Worm (Caenorhabditis elegans) whole organism, L3 larva: Measurements from ENCODE around the gene coq-2.
A peak's percentile ranks its signal among the peaks of the same experiment; 100 is the strongest.

Experiments used
- R02D3.7 ChIP-seq: fragments of 150-350 bp; optimal IDR thresholded peaks from 2 replicates; lab custom pipeline; 2014; ENCODE audit warnings: missing biosample characterization, missing genetic modification characterization
- ZK546.5 ChIP-seq: sonication (generic microtip); optimal IDR thresholded peaks from 2 replicates; lab custom pipeline; 2017; ENCODE audit warnings: missing biosample characterization, missing genetic modification characterization
- aly-2 ChIP-seq: fragments of 150-350 bp; optimal IDR thresholded peaks from 2 replicates; lab custom pipeline; 2014; ENCODE audit warnings: missing biosample characterization, missing genetic modification characterization
- ama-1 ChIP-seq: fragments of 150-350 bp; optimal IDR thresholded peaks from 2 replicates; lab custom pipeline; 2018
- ceh-16 ChIP-seq: sonication (generic microtip); optimal IDR thresholded peaks from 2 replicates; lab custom pipeline; 2017; ENCODE audit warnings: missing biosample characterization, missing genetic modification characterization
- ceh-28 ChIP-seq: fragments of 150-350 bp; optimal IDR thresholded peaks from 2 replicates; lab custom pipeline; 2014; ENCODE audit warnings: missing biosample characterization, missing genetic modification reagents, missing genetic modification characterization
- ceh-82 ChIP-seq: fragments of 150-350 bp; optimal IDR thresholded peaks from 2 replicates; lab custom pipeline; 2014; ENCODE audit warnings: missing biosample characterization, missing genetic modification characterization
- ceh-9 ChIP-seq: sonication (generic microtip); optimal IDR thresholded peaks from 2 replicates; lab custom pipeline; 2018; ENCODE audit warnings: missing biosample characterization, missing genetic modification characterization
- daf-12 ChIP-seq: fragments of 150-350 bp; optimal IDR thresholded peaks from 2 replicates; lab custom pipeline; 2014; ENCODE audit warnings: missing biosample characterization, missing genetic modification reagents, missing genetic modification characterization
- egl-27 ChIP-seq: sonication (generic microtip); optimal IDR thresholded peaks from 4 replicates; lab custom pipeline; 2017; ENCODE audit warnings: missing biosample characterization, missing genetic modification reagents, missing genetic modification characterization
- egl-5 ChIP-seq: fragments of 150-350 bp; optimal IDR thresholded peaks from 2 replicates; lab custom pipeline; 2017; ENCODE audit warnings: missing biosample characterization, missing genetic modification reagents, missing genetic modification characterization, inconsistent platforms
- elt-1 ChIP-seq: fragments of 150-350 bp; optimal IDR thresholded peaks from 2 replicates; lab custom pipeline; 2014; ENCODE audit warnings: missing biosample characterization, missing genetic modification characterization
- elt-2 ChIP-seq: sonication (generic microtip); optimal IDR thresholded peaks from 2 replicates; lab custom pipeline; 2016; ENCODE audit warnings: missing genetic modification reagents, mild to moderate bottlenecking, missing genetic modification characterization, missing compliant biosample characterization
- elt-3 ChIP-seq, 3 experiments: fragments of 150-350 bp in 1 of 3; sonication (generic microtip) in 2 of 3; optimal IDR thresholded peaks; 2 replicates in 2 of 3; 4 replicates in 1 of 3; lab custom pipeline; 2014 to 2017; ENCODE audit warnings: missing biosample characterization in 3 of 3, missing genetic modification characterization in 3 of 3
- eor-1 ChIP-seq, 2 experiments: fragments of 150-350 bp; optimal IDR thresholded peaks; 2 replicates each; lab custom pipeline; 2014 to 2018; ENCODE audit warnings: missing biosample characterization in 2 of 2, missing genetic modification characterization in 2 of 2
- fkh-10 ChIP-seq: sonication (generic microtip); optimal IDR thresholded peaks from 2 replicates; lab custom pipeline; 2017; ENCODE audit warnings: missing biosample characterization, missing genetic modification reagents, missing genetic modification characterization
- fkh-2 ChIP-seq: fragments of 150-350 bp; optimal IDR thresholded peaks from 2 replicates; lab custom pipeline; 2014; ENCODE audit warnings: missing biosample characterization, missing genetic modification reagents, missing genetic modification characterization
- fos-1 ChIP-seq: fragments of 150-350 bp; optimal IDR thresholded peaks from 2 replicates; lab custom pipeline; 2014; ENCODE audit warnings: missing biosample characterization, missing genetic modification characterization
- hmg-11 ChIP-seq: sonication (generic microtip); optimal IDR thresholded peaks from 2 replicates; lab custom pipeline; 2016; ENCODE audit warnings: missing genetic modification characterization, missing compliant biosample characterization
- jun-1 ChIP-seq: fragments of 150-350 bp; optimal IDR thresholded peaks from 2 replicates; lab custom pipeline; 2014; ENCODE audit warnings: missing biosample characterization, missing genetic modification reagents, missing genetic modification characterization
- lin-15B ChIP-seq: fragments of 150-350 bp; optimal IDR thresholded peaks from 2 replicates; lab custom pipeline; 2014; ENCODE audit warnings: missing biosample characterization, missing genetic modification characterization
- lin-39 ChIP-seq: fragments of 150-350 bp; optimal IDR thresholded peaks from 2 replicates; lab custom pipeline; 2018; ENCODE audit warnings: missing biosample characterization, missing genetic modification reagents, missing genetic modification characterization
- lsy-12 ChIP-seq: sonication (generic microtip); optimal IDR thresholded peaks from 2 replicates; lab custom pipeline; 2016; ENCODE audit warnings: mild to moderate bottlenecking, missing genetic modification characterization, missing compliant biosample characterization
- nfya-1 ChIP-seq: sonication (generic microtip); optimal IDR thresholded peaks from 2 replicates; lab custom pipeline; 2017; ENCODE audit warnings: missing genetic modification characterization, mild to moderate bottlenecking, missing compliant biosample characterization, antibody characterized with exemption, moderate library complexity; ENCODE audit not compliant: insufficient read depth
- nhr-11 ChIP-seq: fragments of 150-350 bp; optimal IDR thresholded peaks from 2 replicates; lab custom pipeline; 2014; ENCODE audit warnings: missing biosample characterization, missing genetic modification characterization
- nhr-12 ChIP-seq: fragments of 150-350 bp; optimal IDR thresholded peaks from 2 replicates; lab custom pipeline; 2014; ENCODE audit warnings: missing biosample characterization, missing genetic modification characterization
- nhr-23 ChIP-seq: fragments of 150-350 bp; optimal IDR thresholded peaks from 2 replicates; lab custom pipeline; 2014; ENCODE audit warnings: missing biosample characterization, missing genetic modification reagents, missing genetic modification characterization
- nhr-237 ChIP-seq: fragments of 150-350 bp; optimal IDR thresholded peaks from 2 replicates; lab custom pipeline; 2014; ENCODE audit warnings: missing biosample characterization, missing genetic modification characterization
- nhr-25 ChIP-seq: sonication (generic microtip); optimal IDR thresholded peaks from 2 replicates; lab custom pipeline; 2017; ENCODE audit warnings: missing biosample characterization, missing genetic modification characterization
- nhr-28 ChIP-seq: fragments of 150-350 bp; optimal IDR thresholded peaks from 2 replicates; lab custom pipeline; 2014; ENCODE audit warnings: missing biosample characterization, missing genetic modification characterization
- nhr-43 ChIP-seq: sonication (generic microtip); optimal IDR thresholded peaks from 2 replicates; lab custom pipeline; 2016; ENCODE audit warnings: mild to moderate bottlenecking, missing genetic modification characterization, missing compliant biosample characterization; ENCODE audit not compliant: poor library complexity, severe bottlenecking
- nhr-67 ChIP-seq: fragments of 150-350 bp; optimal IDR thresholded peaks from 2 replicates; lab custom pipeline; 2014; ENCODE audit warnings: missing biosample characterization, missing genetic modification characterization
- nhr-76 ChIP-seq: fragments of 150-350 bp; sonication (generic microtip); optimal IDR thresholded peaks from 5 replicates; lab custom pipeline; 2014; ENCODE audit warnings: missing biosample characterization, missing genetic modification characterization
- nhr-77 ChIP-seq: fragments of 150-350 bp; optimal IDR thresholded peaks from 2 replicates; lab custom pipeline; 2014; ENCODE audit warnings: missing biosample characterization, missing genetic modification characterization
- pha-4 ChIP-seq: fragments of 150-350 bp; optimal IDR thresholded peaks from 2 replicates; lab custom pipeline; 2014; ENCODE audit warnings: missing biosample characterization, missing genetic modification reagents, missing genetic modification characterization
- pqm-1 ChIP-seq: fragments of 150-350 bp; optimal IDR thresholded peaks from 2 replicates; lab custom pipeline; 2017; ENCODE audit warnings: missing biosample characterization, missing genetic modification characterization, inconsistent platforms
- sea-2 ChIP-seq: fragments of 150-350 bp; sonication (generic microtip); optimal IDR thresholded peaks from 4 replicates; lab custom pipeline; 2014; ENCODE audit warnings: missing biosample characterization, missing genetic modification reagents, missing genetic modification characterization
- skn-1 ChIP-seq: fragments of 150-350 bp; optimal IDR thresholded peaks from 2 replicates; lab custom pipeline; 2014; ENCODE audit warnings: missing biosample characterization, missing genetic modification characterization
- snpc-4 ChIP-seq: fragments of 150-350 bp; optimal IDR thresholded peaks from 2 replicates; lab custom pipeline; 2014; ENCODE audit warnings: missing biosample characterization, missing genetic modification characterization
- tbx-2 ChIP-seq: sonication (generic microtip); optimal IDR thresholded peaks from 2 replicates; lab custom pipeline; 2016; ENCODE audit warnings: mild to moderate bottlenecking, missing genetic modification characterization, missing compliant biosample characterization
- unc-39 ChIP-seq: sonication (generic microtip); optimal IDR thresholded peaks from 4 replicates; lab custom pipeline; 2017; ENCODE audit warnings: missing biosample characterization, missing genetic modification characterization
- unc-62 ChIP-seq: fragments of 150-350 bp; sonication (generic microtip); optimal IDR thresholded peaks from 4 replicates; lab custom pipeline; 2014; ENCODE audit warnings: missing biosample characterization, missing genetic modification reagents, missing genetic modification characterization
- zag-1 ChIP-seq: fragments of 150-350 bp; optimal IDR thresholded peaks from 2 replicates; lab custom pipeline; 2014; ENCODE audit warnings: missing biosample characterization, missing genetic modification characterization
- ztf-11 ChIP-seq: fragments of 150-350 bp; optimal IDR thresholded peaks from 2 replicates; lab custom pipeline; 2014; ENCODE audit warnings: missing biosample characterization, missing genetic modification characterization
- ztf-4 ChIP-seq: fragments of 150-350 bp; optimal IDR thresholded peaks from 2 replicates; lab custom pipeline; 2014; ENCODE audit warnings: missing biosample characterization, missing genetic modification characterization

coq-2 gene

DNA sequence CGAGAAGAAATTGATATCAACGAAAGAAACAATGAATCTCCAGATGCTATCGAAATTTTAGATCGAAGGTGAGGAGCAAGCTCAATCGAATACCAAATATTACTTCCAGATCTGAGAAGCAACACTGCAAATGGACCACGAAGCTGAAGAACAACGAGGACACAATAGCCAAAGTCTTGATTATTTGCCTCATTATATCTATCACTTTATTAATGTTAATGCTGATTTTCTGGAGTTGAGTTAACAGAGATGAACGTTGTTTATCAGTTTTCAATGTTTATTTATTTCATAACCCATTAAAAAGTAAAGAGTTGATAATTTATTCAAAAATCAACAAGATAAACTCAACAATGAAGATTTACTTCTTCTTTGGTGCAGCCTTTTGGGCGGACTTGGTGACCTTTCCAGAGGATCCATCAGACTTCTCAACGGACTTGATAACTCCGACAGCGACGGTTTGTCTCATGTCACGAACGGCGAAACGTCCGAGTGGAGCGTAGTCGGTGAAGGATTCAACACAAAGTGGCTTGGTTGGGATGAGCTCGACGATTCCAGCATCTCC lies 34.1 kb downstream of the coq-2 start:
- TF ChIP-seq pha-4 = no peak
- TF ChIP-seq ztf-4 = no peak
- no peak for TF ChIP-seq nhr-76 (tag; lab: Kevin White, UChicago)
- peak; percentile 9 for TF ChIP-seq elt-2 (tag; lab: Kevin White, UChicago)
- no peak for TF ChIP-seq fkh-10 (GFP tag; lab: Kevin White, UChicago)
- no peak for TF ChIP-seq nfya-1
- TF ChIP-seq nhr-77 (tag; lab: Kevin White, UChicago) = no peak
- peak; percentile 89 for TF ChIP-seq ama-1 (lab: Kevin White, UChicago)
- no peak for TF ChIP-seq lsy-12 (tag; lab: Kevin White, UChicago)

DNA sequence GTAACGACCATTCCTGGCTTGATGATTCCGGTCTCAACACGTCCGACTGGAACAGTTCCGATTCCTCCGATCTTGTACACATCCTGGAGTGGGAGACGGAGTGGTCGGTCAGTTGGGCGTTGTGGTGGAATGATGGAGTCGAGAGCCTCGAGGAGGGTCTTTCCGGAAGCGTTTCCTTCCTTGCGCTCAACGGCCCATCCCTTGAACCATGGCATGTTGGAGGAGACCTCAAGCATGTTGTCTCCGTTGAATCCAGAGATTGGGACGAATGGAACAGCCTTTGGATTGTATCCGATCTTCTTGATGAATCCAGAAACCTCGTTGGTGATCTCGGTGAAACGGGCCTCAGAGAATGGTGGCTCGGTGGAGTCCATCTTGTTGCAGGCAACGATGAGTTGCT lies 35.0 kb downstream of the coq-2 start:
- TF ChIP-seq fkh-10 (GFP tag; lab: Kevin White, UChicago) = no peak
- no peak for TF ChIP-seq unc-62
- TF ChIP-seq pha-4 = no peak
- TF ChIP-seq egl-5 (tag; lab: Kevin White, UChicago) = no peak
- TF ChIP-seq snpc-4 (tag; lab: Kevin White, UChicago) = no peak
- no peak for TF ChIP-seq egl-27 (tag; lab: Kevin White, UChicago)
- no peak for TF ChIP-seq fos-1 (tag; lab: Kevin White, UChicago)
- TF ChIP-seq unc-39 (tag; lab: Kevin White, UChicago) = no peak
- TF ChIP-seq nhr-12 = no peak
- TF ChIP-seq ceh-9 (tag; lab: Kevin White, UChicago) = no peak
- TF ChIP-seq lin-15B (tag; lab: Kevin White, UChicago) = no peak
- no peak for TF ChIP-seq sea-2 (GFP tag; lab: Kevin White, UChicago)
- TF ChIP-seq, all 47 proteins: peak for 0

DNA sequence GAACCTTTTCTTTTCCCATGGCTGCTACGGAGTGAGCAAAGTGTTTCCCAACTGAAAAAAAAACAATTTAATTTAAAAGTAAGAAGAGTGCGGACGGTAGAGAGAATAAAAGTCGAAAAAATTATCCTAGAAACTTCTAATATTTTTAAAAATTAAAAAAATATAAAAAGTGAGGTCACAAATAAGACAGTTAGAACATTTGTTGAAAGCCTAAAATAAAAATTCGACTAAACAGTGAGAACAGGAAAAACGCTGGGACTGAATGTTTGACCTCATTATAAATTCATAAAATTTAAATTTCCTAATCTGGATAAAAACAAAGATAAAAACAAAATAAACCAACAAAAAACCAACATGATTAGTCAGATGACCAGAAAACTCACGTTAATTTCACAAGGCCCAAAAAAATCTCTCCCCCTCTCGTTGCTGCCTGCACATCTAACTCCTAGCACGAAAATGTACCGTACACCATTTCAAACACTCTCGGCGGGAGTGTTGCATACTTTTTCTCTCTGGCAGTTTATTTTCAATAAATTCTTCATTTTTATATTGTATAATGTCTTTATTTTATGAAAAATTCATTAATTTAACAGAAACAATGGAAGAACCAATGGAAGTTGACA lies 36.0 kb downstream of the coq-2 start, which contains the start of the genes eef-1A.1 and rfc-4:
TSS of gene eef-1A.1 (minus strand) at position 51 of the 623 bp plus-strand sequence.
TSS of gene rfc-4 (plus strand) at position 592 of the 623 bp plus-strand sequence.
- TF ChIP-seq nhr-12 = no peak
- TF ChIP-seq fos-1 (tag; lab: Kevin White, UChicago) = peak; percentile 51
- TF ChIP-seq nhr-43 (tag; lab: Kevin White, UChicago) = peak; percentile 86
- peak; percentile 97 for TF ChIP-seq ZK546.5 (tag; lab: Kevin White, UChicago)
- TF ChIP-seq ceh-28 (tag; lab: Kevin White, UChicago) = peak; percentile 77
- no peak for TF ChIP-seq fkh-2 (tag; lab: Kevin White, UChicago)
- TF ChIP-seq ceh-82 (tag; lab: Kevin White, UChicago) = peak; percentile 72
- TF ChIP-seq elt-1 (tag; lab: Kevin White, UChicago) = peak; percentile 70
- no peak for TF ChIP-seq zag-1 (tag; lab: Kevin White, UChicago)
- TF ChIP-seq jun-1 (tag; lab: Kevin White, UChicago) = peak; percentile 93
- no peak for TF ChIP-seq sea-2 (GFP tag; lab: Kevin White, UChicago)
- peak; percentile 71 for TF ChIP-seq tbx-2 (tag; lab: Kevin White, UChicago)
- TF ChIP-seq ztf-11 = no peak
- TF ChIP-seq lin-39 (tag; lab: Kevin White, UChicago) = peak; percentile 98
- TF ChIP-seq R02D3.7 (tag; lab: Kevin White, UChicago) = peak; percentile 94
- TF ChIP-seq unc-62 = peak; percentile 47
- peak; percentile 95 for TF ChIP-seq lsy-12 (tag; lab: Kevin White, UChicago)
- TF ChIP-seq lin-15B (tag; lab: Kevin White, UChicago) = peak; percentile 99
- peak in 1 of 3 experiments; percentile 65 for TF ChIP-seq elt-3 (tag; optimal IDR thresholded peaks at IDR 0.05; lab: Kevin White, UChicago)
- TF ChIP-seq ceh-16 = peak; percentile 59
- peak; percentile 41 for TF ChIP-seq nhr-76 (tag; lab: Kevin White, UChicago)
- peak; percentile 85 for TF ChIP-seq hmg-11
- TF ChIP-seq daf-12 (tag; lab: Kevin White, UChicago) = no peak
- TF ChIP-seq pha-4 = peak; percentile 100
- TF ChIP-seq nhr-25 = peak; percentile 98
- peak; percentile 88 for TF ChIP-seq nhr-11 (tag; lab: Kevin White, UChicago)
- peak; percentile 19 for TF ChIP-seq nhr-77 (tag; lab: Kevin White, UChicago)
- peak; percentile 99 for TF ChIP-seq egl-5 (tag; lab: Kevin White, UChicago)
- TF ChIP-seq elt-2 (tag; lab: Kevin White, UChicago) = peak; percentile 82
- peak; percentile 94 for TF ChIP-seq skn-1 (tag; lab: Kevin White, UChicago)
- peak; percentile 59 for TF ChIP-seq aly-2 (tag; lab: Kevin White, UChicago)
- no peak for TF ChIP-seq nhr-28 (tag; lab: Kevin White, UChicago)
- TF ChIP-seq unc-39 (tag; lab: Kevin White, UChicago) = no peak
- TF ChIP-seq ama-1 (lab: Kevin White, UChicago) = peak; percentile 79
- TF ChIP-seq nhr-67 (tag; lab: Kevin White, UChicago) = no peak
- peak; percentile 90 for TF ChIP-seq fkh-10 (GFP tag; lab: Kevin White, UChicago)
- TF ChIP-seq eor-1 (tag; optimal IDR thresholded peaks at IDR 0.05; lab: Kevin White, UChicago) = no peak
- peak; percentile 96 for TF ChIP-seq pqm-1 (tag; lab: Kevin White, UChicago)
- TF ChIP-seq nhr-237 = no peak
- TF ChIP-seq snpc-4 (tag; lab: Kevin White, UChicago) = peak; percentile 91
- peak; percentile 99 for TF ChIP-seq nfya-1
- TF ChIP-seq ceh-9 (tag; lab: Kevin White, UChicago) = no peak
- TF ChIP-seq egl-27 (tag; lab: Kevin White, UChicago) = peak; percentile 36
- peak; percentile 99 for TF ChIP-seq nhr-23 (tag; lab: Kevin White, UChicago)
